Worm (Caenorhabditis elegans): ENCODE data around the gene ribo-1.

The ribo-1 gene

DNA sequence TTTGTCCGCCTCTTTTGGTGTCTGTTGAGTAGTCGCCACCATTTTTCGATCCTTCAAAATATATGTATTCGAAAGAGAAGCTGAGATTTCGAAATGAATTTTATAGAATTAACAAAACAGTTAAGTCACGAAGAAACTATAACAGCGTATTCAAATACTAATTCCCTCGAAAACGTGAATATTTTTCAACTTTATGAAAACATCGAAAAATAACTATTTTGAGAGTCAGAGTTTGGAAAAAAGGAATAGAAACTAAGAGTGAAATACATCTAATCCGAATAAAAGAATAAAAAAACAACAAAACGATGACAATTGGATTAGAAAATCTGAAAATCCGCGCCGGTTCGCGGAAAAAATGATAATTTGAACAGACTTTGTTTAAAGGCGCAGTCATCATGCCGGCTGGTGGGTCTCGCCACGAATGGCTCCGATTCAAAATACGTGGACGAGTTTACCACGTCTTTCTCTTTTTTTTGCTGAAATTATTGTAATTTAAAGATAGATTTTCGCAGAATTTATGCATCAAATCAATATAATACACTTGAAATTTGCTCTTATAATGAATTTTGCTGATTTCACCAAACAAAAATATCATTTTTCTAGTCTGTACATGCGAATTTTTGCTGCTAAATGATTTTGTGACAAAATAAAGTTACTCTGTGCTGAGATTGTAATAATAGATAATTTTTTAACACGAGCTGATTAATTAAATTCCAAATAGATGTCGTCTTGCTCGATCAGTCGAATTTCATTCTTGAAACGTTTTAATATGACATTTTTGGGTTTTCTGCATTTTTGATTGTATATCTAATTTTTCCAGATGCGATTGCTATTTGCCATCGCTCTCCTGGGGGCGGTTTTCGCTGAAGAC, at the start of gene ribo-1, which contains the start of gene rpn-1:
TSS of gene ribo-1 (plus strand) at position 821 of the 871 bp plus-strand sequence.
TSS of gene rpn-1 (minus strand) at position 51 of the 871 bp plus-strand sequence.
- TF ChIP-seq zfp-2 (tag; optimal IDR thresholded peaks at IDR 0.05) (no peak), pqm-1 (tag; optimal IDR thresholded peaks at IDR 0.05) (no peak), snpc-1.2 (GFP tag; IDR thresholded peaks at IDR 0.05) (no peak), ama-1 (optimal IDR thresholded peaks at IDR 0.05) (no peak), ceh-62 (tag; optimal IDR thresholded peaks at IDR 0.05) (no peak), attf-4 (tag; optimal IDR thresholded peaks at IDR 0.05) (no peak), fos-1 (tag; optimal IDR thresholded peaks at IDR 0.05) (no peak), dpl-1 (GFP tag; optimal IDR thresholded peaks at IDR 0.05) (peak; percentile 57), lsy-2 (tag; optimal IDR thresholded peaks at IDR 0.05) (peak in 1 of 2 experiments; percentile 64), arid-1 (GFP tag; conservative IDR thresholded peaks at IDR 0.05) (no peak), F10B5.3 (tag; optimal IDR thresholded peaks at IDR 0.05) (no peak), nhr-41 (GFP tag; IDR thresholded peaks at IDR 0.05) (no peak), lin-15B (tag; optimal IDR thresholded peaks at IDR 0.05) (no peak), unc-39 (tag; optimal IDR thresholded peaks at IDR 0.05) (no peak), unc-62 (GFP tag; optimal IDR thresholded peaks at IDR 0.05 in 1 of 2) (peak in 1 of 2 experiments; percentile 19), unc-62 (tag; optimal IDR thresholded peaks at IDR 0.05) (no peak), F26F4.8 (GFP tag; conservative IDR thresholded peaks at IDR 0.05) (no peak), zip-2 (tag; optimal IDR thresholded peaks at IDR 0.05) (no peak), mxl-2 (GFP tag; conservative IDR thresholded peaks at IDR 0.05) (no peak), php-3 (GFP tag; IDR thresholded peaks at IDR 0.05) (no peak), fkh-10 (GFP tag; optimal IDR thresholded peaks at IDR 0.05) (no peak), D1046.2 (GFP tag; IDR thresholded peaks at IDR 0.05) (no peak), R02D3.7 (tag; optimal IDR thresholded peaks at IDR 0.05) (no peak), ceh-44 (GFP tag; IDR thresholded peaks at IDR 0.05) (no peak), daf-16 (GFP tag; optimal IDR thresholded peaks at IDR 0.05) (no peak), daf-16 (tag; optimal IDR thresholded peaks at IDR 0.05) (peak; percentile 25), nhr-6 (tag; optimal IDR thresholded peaks at IDR 0.05) (peak; percentile 15), set-16 (GFP tag; IDR thresholded peaks at IDR 0.05) (no peak), daf-8 (GFP tag; IDR thresholded peaks at IDR 0.05) (no peak), cey-2 (tag; optimal IDR thresholded peaks at IDR 0.05; ENCODE audit: borderline replicate concordance, insufficient read depth) (no peak), nhr-76 (tag; optimal IDR thresholded peaks at IDR 0.05) (no peak), dve-1 (tag; optimal IDR thresholded peaks at IDR 0.05; ENCODE audit: insufficient read depth) (peak; percentile 9), nhr-77 (tag; optimal IDR thresholded peaks at IDR 0.05) (no peak), aha-1 (tag) (peak; percentile 88), skn-1 (tag; optimal IDR thresholded peaks at IDR 0.05) (no peak), dmd-8 (GFP tag; IDR thresholded peaks at IDR 0.05) (no peak), saeg-2 (GFP tag; IDR thresholded peaks at IDR 0.05) (no peak), nhr-28 (tag; optimal IDR thresholded peaks at IDR 0.05) (no peak), jun-1 (tag; optimal IDR thresholded peaks at IDR 0.05) (no peak), lin-38 (GFP tag; IDR thresholded peaks at IDR 0.05) (no peak), tra-1 (GFP tag; IDR thresholded peaks at IDR 0.05) (no peak), ZK546.5 (tag; optimal IDR thresholded peaks at IDR 0.05) (no peak), zfp-3 (GFP tag; conservative IDR thresholded peaks at IDR 0.05) (no peak), mes-2 (tag; optimal IDR thresholded peaks at IDR 0.05; ENCODE audit: poor library complexity, severe bottlenecking) (peak; percentile 39), lin-29 (GFP tag; IDR thresholded peaks at IDR 0.05) (no peak), sdz-12 (GFP tag; optimal IDR thresholded peaks at IDR 0.05) (no peak), unc-130 (GFP tag; optimal IDR thresholded peaks at IDR 0.05) (peak; percentile 53)

All from whole organism, L4 larva.